Worm (Caenorhabditis elegans): ENCODE results near the gene srg-23.
A peak's percentile ranks its signal among the peaks of the same experiment; 100 is the strongest.

DNA sequence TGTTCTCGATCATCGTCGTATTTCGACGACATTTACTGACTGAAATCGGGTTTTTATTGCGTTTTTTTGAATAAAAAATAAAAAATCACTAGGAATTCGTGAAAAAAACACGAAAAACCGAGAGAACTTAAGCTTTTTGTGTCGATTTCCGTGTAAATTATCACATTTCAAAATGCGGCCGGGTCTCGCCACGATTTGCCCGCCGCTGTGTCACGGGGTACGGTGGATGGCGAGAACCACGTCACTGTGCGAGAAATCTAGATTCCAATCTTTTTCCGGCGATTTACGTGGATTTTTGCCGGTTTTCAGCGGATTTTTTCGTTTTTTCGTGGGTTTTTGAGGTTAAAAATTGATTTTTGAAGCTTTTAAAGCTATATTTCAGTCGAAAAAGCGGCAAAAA is 19.0 kb downstream of the srg-23 start, which contains the start of gene Y25C1A.8:
- TF ChIP-seq aly-1 (tag; optimal IDR thresholded peaks at IDR 0.05) (peak; percentile 17), hmbx-1 (tag; optimal IDR thresholded peaks at IDR 0.05) (no peak), flt-1 (GFP tag; IDR thresholded peaks at IDR 0.05) (no peak), ama-1 (optimal IDR thresholded peaks at IDR 0.05) (no peak), ceh-13 (GFP tag; optimal IDR thresholded peaks at IDR 0.05) (no peak), tra-4 (tag; optimal IDR thresholded peaks at IDR 0.05) (no peak), pes-1 (GFP tag; IDR thresholded peaks at IDR 0.05) (0 out of 2 replicates have a peak, but pooled peaks have one; percentile 45), hnd-1 (tag; optimal IDR thresholded peaks at IDR 0.05) (no peak), ets-7 (tag; optimal IDR thresholded peaks at IDR 0.05) (no peak), tbx-11 (GFP tag; IDR thresholded peaks at IDR 0.05) (0 out of 2 replicates have a peak, but pooled peaks have one; percentile 13), scrt-1 (GFP tag; IDR thresholded peaks at IDR 0.05) (no peak)

Measured in whole organism, early embryonic.